Fruit fly (Drosophila melanogaster) whole organism, embryonic: ENCODE measurements around the gene CG33127.

ENCODE experiments used
- B-H1 ChIP-seq: fragments of 200-800 bp; sonication (Bioruptor generic); IDR thresholded peaks from 3 replicates; pipeline ENCODE4 v1.3.6; 2022; ENCODE audit warnings: missing biosample characterization, missing genetic modification characterization
- CG10147 ChIP-seq: fragments of 200-800 bp; sonication (Bioruptor generic); optimal IDR thresholded peaks from 2 replicates; lab custom pipeline; 2019; ENCODE audit warnings: missing biosample characterization, mild to moderate bottlenecking, missing genetic modification characterization, moderate library complexity
- CG10565 ChIP-seq: fragments of 200-800 bp; sonication (Bioruptor generic); optimal IDR thresholded peaks from 3 replicates; lab custom pipeline; 2016; ENCODE audit warnings: missing biosample characterization, mild to moderate bottlenecking, missing genetic modification characterization
- CG13624 ChIP-seq: fragments of 200-800 bp; sonication (Bioruptor generic); optimal IDR thresholded peaks from 2 replicates; lab custom pipeline; 2016; ENCODE audit warnings: missing biosample characterization, missing genetic modification characterization
- CG14050 ChIP-seq: fragments of 200-800 bp; sonication (Bioruptor generic); IDR thresholded peaks from 3 replicates; pipeline ENCODE4 v1.3.6; 2022; ENCODE audit warnings: missing biosample characterization, missing genetic modification characterization
- CG17328 ChIP-seq: fragments of 200-800 bp; sonication (Bioruptor generic); IDR thresholded peaks from 2 replicates; pipeline ENCODE4 v1.3.6; 2022; ENCODE audit warnings: missing biosample characterization, missing genetic modification characterization
- CG30431 ChIP-seq: fragments of 200-800 bp; sonication (Bioruptor generic); optimal IDR thresholded peaks from 2 replicates; lab custom pipeline; 2017; ENCODE audit warnings: missing biosample characterization, missing genetic modification characterization
- CG31365 ChIP-seq: fragments of 200-800 bp; sonication (Bioruptor generic); optimal IDR thresholded peaks from 2 replicates; lab custom pipeline; 2018; ENCODE audit warnings: missing biosample characterization, mild to moderate bottlenecking, missing genetic modification characterization
- CG31388 ChIP-seq: fragments of 200-800 bp; sonication (Bioruptor generic); optimal IDR thresholded peaks from 2 replicates; lab custom pipeline; 2016; ENCODE audit warnings: missing biosample characterization, missing genetic modification characterization
- CG3163 ChIP-seq: fragments of 200-800 bp; sonication (Bioruptor generic); optimal IDR thresholded peaks from 3 replicates; lab custom pipeline; 2016; ENCODE audit warnings: missing biosample characterization, missing genetic modification characterization
- CG32532 ChIP-seq: fragments of 200-800 bp; sonication (Bioruptor generic); IDR thresholded peaks from 2 replicates; pipeline ENCODE4 v1.3.6; 2022; ENCODE audit warnings: missing biosample characterization, missing genetic modification characterization
- CG32772 ChIP-seq: fragments of 200-800 bp; sonication (Bioruptor generic); IDR thresholded peaks from 2 replicates; pipeline ENCODE4 v1.3.6; 2022; ENCODE audit warnings: missing biosample characterization, missing genetic modification characterization
- CG3281 ChIP-seq: fragments of 200-800 bp; sonication (Bioruptor generic); optimal IDR thresholded peaks from 3 replicates; lab custom pipeline; 2017; ENCODE audit warnings: missing biosample characterization, mild to moderate bottlenecking, missing genetic modification characterization
- CG42726 ChIP-seq: fragments of 200-800 bp; sonication (Bioruptor generic); IDR thresholded peaks from 2 replicates; pipeline ENCODE4 v1.3.6; 2022; ENCODE audit warnings: missing biosample characterization, missing genetic modification characterization; ENCODE audit not compliant: partially characterized antibody
- CG4328 ChIP-seq: fragments of 200-800 bp; sonication (Bioruptor generic); optimal IDR thresholded peaks from 3 replicates; lab custom pipeline; 2017; ENCODE audit warnings: missing biosample characterization, missing genetic modification reagents, missing genetic modification characterization
- CG4854 ChIP-seq: fragments of 200-800 bp; sonication (Bioruptor generic); optimal IDR thresholded peaks from 2 replicates; lab custom pipeline; 2016; ENCODE audit warnings: missing biosample characterization, missing genetic modification characterization, inconsistent platforms
- CG6175 ChIP-seq: fragments of 200-800 bp; sonication (Bioruptor generic); IDR thresholded peaks from 3 replicates; pipeline ENCODE4 v1.3.6; 2022; ENCODE audit warnings: missing biosample characterization, missing genetic modification characterization
- CG6254 ChIP-seq: fragments of 200-800 bp; sonication (Bioruptor generic); optimal IDR thresholded peaks from 3 replicates; lab custom pipeline; 2017; ENCODE audit warnings: mild to moderate bottlenecking, missing biosample characterization, missing genetic modification reagents, missing genetic modification characterization
- CG8388 ChIP-seq: fragments of 200-800 bp; sonication (Bioruptor generic); optimal IDR thresholded peaks from 2 replicates; lab custom pipeline; 2019; ENCODE audit warnings: missing biosample characterization, mild to moderate bottlenecking, missing genetic modification characterization, moderate library complexity
- CG8478 ChIP-seq: fragments of >200 bp; optimal IDR thresholded peaks from 2 replicates; lab custom pipeline; 2018
- CG9876 ChIP-seq: fragments of 200-800 bp; sonication (Bioruptor generic); optimal IDR thresholded peaks from 2 replicates; lab custom pipeline; 2016; ENCODE audit warnings: missing biosample characterization, missing genetic modification characterization
- CG9932 ChIP-seq: fragments of 200-800 bp; sonication (Bioruptor generic); IDR thresholded peaks from 2 replicates; pipeline ENCODE4 v1.3.6; 2022; ENCODE audit warnings: missing biosample characterization, missing genetic modification characterization
- Camta ChIP-seq: fragments of 200-800 bp; sonication (Bioruptor generic); optimal IDR thresholded peaks from 2 replicates; lab custom pipeline; 2016; ENCODE audit warnings: missing biosample characterization, missing genetic modification characterization
- CrebB ChIP-seq: fragments of 200-800 bp; sonication (Bioruptor generic); optimal IDR thresholded peaks from 3 replicates; lab custom pipeline; 2018; ENCODE audit warnings: missing biosample characterization, mild to moderate bottlenecking, missing genetic modification characterization
- Dbx ChIP-seq: fragments of 200-800 bp; sonication (Bioruptor generic); IDR thresholded peaks from 3 replicates; pipeline ENCODE4 v1.3.6; 2022; ENCODE audit warnings: missing biosample characterization, missing genetic modification characterization
- ERR ChIP-seq: fragments of 200-800 bp; sonication (Bioruptor generic); optimal IDR thresholded peaks from 2 replicates; lab custom pipeline; 2016; ENCODE audit warnings: missing biosample characterization, missing genetic modification characterization
- GATAe ChIP-seq: fragments of 200-800 bp; sonication (Bioruptor generic); conservative IDR thresholded peaks from 2 replicates; pipeline ENCODE4 v1.3.6; 2022; ENCODE audit warnings: missing biosample characterization, missing genetic modification characterization
- Gug ChIP-seq: fragments of 200-800 bp; sonication (Bioruptor generic); IDR thresholded peaks from 4 replicates; pipeline ENCODE4 v1.3.6; 2022; ENCODE audit warnings: missing biosample characterization, missing genetic modification characterization
- HHEX ChIP-seq: fragments of 200-800 bp; sonication (Bioruptor generic); optimal IDR thresholded peaks from 3 replicates; lab custom pipeline; 2017; ENCODE audit warnings: missing biosample characterization, mild to moderate bottlenecking, missing genetic modification characterization, missing genetic modification reagents
- Hr39 ChIP-seq: fragments of >200 bp; optimal IDR thresholded peaks from 2 replicates; lab custom pipeline; 2017
- Myb ChIP-seq: fragments of 200-800 bp; sonication (Bioruptor generic); optimal IDR thresholded peaks from 2 replicates; lab custom pipeline; 2016; ENCODE audit warnings: missing biosample characterization, missing genetic modification characterization
- Nf-YA ChIP-seq: fragments of 200-800 bp; sonication (Bioruptor generic); IDR thresholded peaks from 2 replicates; pipeline ENCODE4 v1.3.6; 2022; ENCODE audit warnings: missing biosample characterization, missing genetic modification characterization
- Oli ChIP-seq: fragments of 200-800 bp; sonication (Bioruptor generic); optimal IDR thresholded peaks from 2 replicates; lab custom pipeline; 2018; ENCODE audit warnings: missing biosample characterization, mild to moderate bottlenecking, missing genetic modification characterization, moderate library complexity
- Opbp ChIP-seq: fragments of 200-800 bp; sonication (Bioruptor generic); IDR thresholded peaks from 3 replicates; pipeline ENCODE4 v1.3.6; 2022; ENCODE audit warnings: missing biosample characterization, missing genetic modification characterization; ENCODE audit not compliant: partially characterized antibody
- Taf1 ChIP-seq: fragments of 200-800 bp; sonication (Bioruptor generic); IDR thresholded peaks from 2 replicates; pipeline ENCODE4 v1.3.6; 2022; ENCODE audit warnings: missing biosample characterization, missing genetic modification characterization
- Vsx1 ChIP-seq: fragments of 200-800 bp; sonication (Bioruptor generic); optimal IDR thresholded peaks from 2 replicates; lab custom pipeline; 2017; ENCODE audit warnings: missing biosample characterization, mild to moderate bottlenecking, missing genetic modification characterization, missing genetic modification reagents
- btn ChIP-seq: fragments of 200-800 bp; sonication (Bioruptor generic); optimal IDR thresholded peaks from 2 replicates; lab custom pipeline; 2016; ENCODE audit warnings: missing biosample characterization, missing genetic modification characterization
- chm ChIP-seq: fragments of 200-800 bp; sonication (Bioruptor generic); IDR thresholded peaks from 2 replicates; pipeline ENCODE4 v1.3.6; 2022; ENCODE audit warnings: missing biosample characterization, missing genetic modification characterization
- eyg ChIP-seq: fragments of 200-800 bp; sonication (Bioruptor generic); optimal IDR thresholded peaks from 3 replicates; lab custom pipeline; 2016; ENCODE audit warnings: missing biosample characterization, missing genetic modification characterization
- gcm ChIP-seq: fragments of 200-800 bp; sonication (Bioruptor generic); optimal IDR thresholded peaks from 2 replicates; lab custom pipeline; 2019; ENCODE audit warnings: missing biosample characterization, mild to moderate bottlenecking, missing genetic modification characterization, moderate library complexity
- grau ChIP-seq: fragments of 200-800 bp; optimal IDR thresholded peaks from 3 replicates; lab custom pipeline; 2019; ENCODE audit warnings: missing biosample characterization, mild to moderate bottlenecking, missing genetic modification characterization, moderate library complexity
- hkb ChIP-seq, 2 experiments: fragments of 200-800 bp in 1 of 2; fragments of >200 bp in 1 of 2; sonication (Bioruptor generic) in 1 of 2; IDR thresholded peaks in 1 of 2; optimal IDR thresholded peaks in 1 of 2; 2 replicates each; pipeline versions ENCODE4 v1.3.6 to Lab custom; 2017 to 2022; ENCODE audit warnings: missing biosample characterization in 1 of 2, missing genetic modification characterization in 1 of 2
- kah ChIP-seq: fragments of 200-800 bp; sonication (Bioruptor generic); optimal IDR thresholded peaks from 2 replicates; lab custom pipeline; 2018; ENCODE audit warnings: missing biosample characterization, mild to moderate bottlenecking, missing genetic modification characterization
- lmd ChIP-seq: fragments of 200-800 bp; sonication (Bioruptor generic); IDR thresholded peaks from 2 replicates; pipeline ENCODE4 v1.3.6; 2022; ENCODE audit warnings: missing biosample characterization, missing genetic modification characterization
- nom ChIP-seq: fragments of 200-800 bp; sonication (Bioruptor generic); optimal IDR thresholded peaks from 2 replicates; lab custom pipeline; 2017; ENCODE audit warnings: missing biosample characterization, missing genetic modification characterization, mild to moderate bottlenecking, moderate library complexity, missing genetic modification reagents
- pum ChIP-seq: fragments of 200-800 bp; sonication (Bioruptor generic); optimal IDR thresholded peaks from 2 replicates; lab custom pipeline; 2016; ENCODE audit warnings: missing biosample characterization, missing genetic modification characterization
- repo ChIP-seq: fragments of 200-800 bp; sonication (Bioruptor generic); optimal IDR thresholded peaks from 2 replicates; lab custom pipeline; 2016; ENCODE audit warnings: missing biosample characterization, missing genetic modification characterization
- ro ChIP-seq: fragments of 200-800 bp; sonication (Bioruptor generic); IDR thresholded peaks from 2 replicates; pipeline ENCODE4 v1.3.6; 2022; ENCODE audit warnings: missing biosample characterization, missing genetic modification characterization
- salm ChIP-seq: fragments of 200-800 bp; sonication (Bioruptor generic); optimal IDR thresholded peaks from 2 replicates; lab custom pipeline; 2018; ENCODE audit warnings: missing biosample characterization, mild to moderate bottlenecking, missing genetic modification characterization
- ssp ChIP-seq: fragments of 200-800 bp; sonication (Bioruptor generic); IDR thresholded peaks from 2 replicates; pipeline ENCODE4 v1.3.6; 2022; ENCODE audit warnings: missing biosample characterization, missing genetic modification characterization
- vvl ChIP-seq: fragments of 200-800 bp; sonication (Bioruptor generic); IDR thresholded peaks from 2 replicates; pipeline ENCODE4 v1.3.6; 2022; ENCODE audit warnings: missing biosample characterization, missing genetic modification characterization
- wor ChIP-seq: fragments of 200-800 bp; sonication (Bioruptor generic); IDR thresholded peaks from 2 replicates; pipeline ENCODE4 v1.3.6; 2022; ENCODE audit warnings: missing biosample characterization, missing genetic modification characterization

The CG33127 gene

DNA sequence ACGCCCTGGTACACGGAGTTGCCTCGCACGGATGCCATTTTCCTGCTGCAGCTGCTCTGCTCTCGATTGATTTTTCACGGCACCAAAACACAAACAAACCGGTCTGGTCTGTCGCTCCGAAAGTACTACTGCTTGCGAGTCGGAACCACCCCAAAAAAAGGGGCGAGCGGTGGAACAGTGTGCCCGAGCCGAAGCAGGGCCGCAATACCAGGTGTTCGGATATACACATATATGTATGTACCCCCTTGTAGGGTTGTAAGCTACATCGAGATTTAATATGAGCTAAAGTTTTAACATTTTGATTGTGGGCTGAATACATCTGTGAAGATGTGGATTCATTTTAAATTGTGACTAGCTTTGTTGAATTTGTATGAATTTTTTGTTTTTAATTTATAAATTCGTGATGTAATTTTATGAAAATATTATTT lies 36.3 kb upstream of the CG33127 start (continued):
- TF ChIP-seq hkb (optimal IDR thresholded peaks at IDR 0.05; lab: Kevin White, UChicago) (no peak), hkb (GFP tag; IDR thresholded peaks at IDR 0.05; lab: Robert Waterston, UW) (peak; percentile 42; the same call in 1 of the 2 replicates), CG8478 (no peak), CG14050 (GFP tag; lab: Robert Waterston, UW) (no peak; the same call in 2 of the 3 replicates), lmd (GFP tag; lab: Robert Waterston, UW) (peak; percentile 9; the same call in 1 of the 2 replicates), CG10147 (GFP tag; lab: Kevin White, UChicago) (peak; percentile 53), Camta (GFP tag; lab: Kevin White, UChicago) (no peak), Myb (GFP tag; lab: Kevin White, UChicago) (peak; percentile 50), ro (no peak), CG9876 (GFP tag; lab: Kevin White, UChicago) (no peak), kah (GFP tag; lab: Kevin White, UChicago) (peak; percentile 27), CG17328 (0 out of 2 replicates have a peak, but pooled peaks have one; percentile 35), Vsx1 (GFP tag; lab: Kevin White, UChicago) (no peak), CG32532 (GFP tag; lab: Robert Waterston, UW) (peak; percentile 66), CG30431 (GFP tag; lab: Kevin White, UChicago) (no peak), CG3281 (GFP tag; lab: Kevin White, UChicago) (peak; percentile 65), CG8388 (GFP tag; lab: Kevin White, UChicago) (peak; percentile 31), CG3163 (GFP tag; lab: Kevin White, UChicago) (no peak), CG42726 (GFP tag; lab: Robert Waterston, UW) (peak; percentile 74), CG6254 (peak; percentile 28), eyg (GFP tag; lab: Kevin White, UChicago) (peak; percentile 7), Taf1 (no peak), ERR (GFP tag; lab: Kevin White, UChicago) (no peak), vvl (GFP tag; lab: Robert Waterston, UW) (peak; percentile 75), chm (GFP tag; lab: Robert Waterston, UW) (peak; percentile 65), btn (GFP tag; lab: Kevin White, UChicago) (peak; percentile 26), repo (GFP tag; lab: Kevin White, UChicago) (no peak), pum (GFP tag; lab: Kevin White, UChicago) (peak; percentile 12), grau (tag; lab: Kevin White, UChicago) (peak; percentile 68), CG13624 (GFP tag; lab: Kevin White, UChicago) (peak; percentile 42), CG4854 (GFP tag; lab: Kevin White, UChicago) (no peak), nom (peak; percentile 28), CG6175 (GFP tag; lab: Robert Waterston, UW) (no peak), salm (tag; lab: Kevin White, UChicago) (no peak), Hr39 (lab: Kevin White, UChicago) (no peak), GATAe (GFP tag; lab: Robert Waterston, UW) (no peak), HHEX (peak; percentile 55), CG10565 (GFP tag; lab: Kevin White, UChicago) (no peak), CG31365 (tag; lab: Kevin White, UChicago) (peak; percentile 91), Oli (tag; lab: Kevin White, UChicago) (peak; percentile 52), Opbp (GFP tag; lab: Robert Waterston, UW) (peak; percentile 64; the same call in 2 of the 3 replicates), Nf-YA (GFP tag; lab: Robert Waterston, UW) (no peak), B-H1 (GFP tag; lab: Robert Waterston, UW) (no peak), CrebB (tag; lab: Kevin White, UChicago) (peak; percentile 53), Dbx (peak; percentile 64; the same call in 2 of the 3 replicates), Gug (GFP tag; lab: Robert Waterston, UW) (no peak), CG9932 (GFP tag; lab: Robert Waterston, UW) (peak; percentile 64), wor (GFP tag; lab: Robert Waterston, UW) (no peak), ssp (peak; percentile 36; the same call in 1 of the 2 replicates), CG32772 (GFP tag; lab: Robert Waterston, UW) (no peak), CG31388 (GFP tag; lab: Kevin White, UChicago) (no peak), gcm (GFP tag; lab: Kevin White, UChicago) (peak; percentile 56), CG4328 (GFP tag; lab: Kevin White, UChicago) (peak; percentile 24)
